Worm (Caenorhabditis elegans): ENCODE data around the gene F55C9.5.
A peak's percentile ranks its signal among the peaks of the same experiment; 100 is the strongest.

The F55C9.5 gene

ce11 chrV:19309591-19309990 lies 16.7 kb upstream of the F55C9.5 start, which contains the start of gene F55C9.11:
Gene F55C9.11, minus strand, starts transcription at chrV:19309691.
- TF ChIP-seq T22C8.4 (GFP tag; IDR thresholded peaks at IDR 0.05) (peak; percentile 30; the same call in 1 of the 2 replicates), tab-1 (GFP tag; IDR thresholded peaks at IDR 0.05) (no peak)

DNA sequence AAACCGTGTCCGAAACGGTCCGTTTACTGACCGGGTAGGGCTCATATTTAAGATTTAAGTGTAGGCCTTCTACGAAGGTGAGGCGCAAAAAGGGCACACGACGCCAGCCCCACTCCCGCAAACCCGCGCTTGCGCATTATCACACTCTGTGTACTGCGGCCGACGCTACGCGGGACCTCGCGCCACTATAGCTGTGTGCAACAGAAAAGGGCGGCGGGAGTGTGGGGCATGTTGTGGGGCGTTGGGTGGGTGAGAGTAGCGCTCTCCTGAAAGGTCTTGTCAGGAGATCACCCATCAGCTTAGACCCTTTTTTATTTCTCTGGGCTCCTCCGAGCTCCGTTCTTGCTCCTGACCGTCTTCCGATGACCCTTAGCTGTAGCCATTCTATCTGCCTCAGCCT lies 15.2 kb upstream of the F55C9.5 start:
- no peak for TF ChIP-seq cog-1 (tag; optimal IDR thresholded peaks at IDR 0.05)
- no peak for TF ChIP-seq ref-1 (GFP tag; conservative IDR thresholded peaks at IDR 0.05)
- no peak for TF ChIP-seq T22C8.4 (GFP tag; IDR thresholded peaks at IDR 0.05)
- no peak for TF ChIP-seq med-1 (GFP tag; optimal IDR thresholded peaks at IDR 0.05; ENCODE audit: insufficient read depth)
- TF ChIP-seq klf-2 (GFP tag; conservative IDR thresholded peaks at IDR 0.05) = no peak
- no peak for TF ChIP-seq flt-1 (GFP tag; IDR thresholded peaks at IDR 0.05)
- no peak for TF ChIP-seq ztf-29 (GFP tag; IDR thresholded peaks at IDR 0.05)
- no peak for TF ChIP-seq tab-1 (GFP tag; IDR thresholded peaks at IDR 0.05)
- TF ChIP-seq ztf-23 (GFP tag; IDR thresholded peaks at IDR 0.05) = no peak

DNA sequence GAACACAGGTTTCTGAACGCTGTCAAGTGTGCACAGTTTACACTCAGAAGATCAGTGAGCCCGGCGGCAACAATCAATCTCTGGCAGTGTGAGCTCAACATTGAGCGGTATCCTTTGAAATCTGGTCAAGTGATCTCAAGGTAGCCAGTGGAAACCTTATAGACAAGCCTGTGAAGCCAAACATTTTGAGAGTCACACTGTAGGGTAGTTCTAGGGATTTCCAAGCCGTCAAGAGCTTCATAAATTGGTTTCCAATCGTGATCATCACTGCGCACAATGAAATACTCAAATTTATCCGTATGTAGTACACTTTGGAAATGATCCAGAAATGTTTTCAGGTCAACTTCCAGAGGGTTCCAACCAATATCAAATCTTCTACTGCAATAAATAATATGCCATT lies 14.0 kb upstream of the F55C9.5 start, which contains the start of gene F55C9.15:
TSS of gene F55C9.15 (minus strand) at position 101 of the 400 bp plus-strand sequence.
- TF ChIP-seq ztf-23 (GFP tag; IDR thresholded peaks at IDR 0.05) (no peak), flt-1 (GFP tag; IDR thresholded peaks at IDR 0.05) (no peak), med-1 (GFP tag; optimal IDR thresholded peaks at IDR 0.05; ENCODE audit: insufficient read depth) (no peak), ztf-29 (GFP tag; IDR thresholded peaks at IDR 0.05) (no peak), tab-1 (GFP tag; IDR thresholded peaks at IDR 0.05) (no peak), klf-2 (GFP tag; conservative IDR thresholded peaks at IDR 0.05) (no peak), cog-1 (tag; optimal IDR thresholded peaks at IDR 0.05) (no peak), ref-1 (GFP tag; conservative IDR thresholded peaks at IDR 0.05) (no peak), T22C8.4 (GFP tag; IDR thresholded peaks at IDR 0.05) (no peak)

DNA sequence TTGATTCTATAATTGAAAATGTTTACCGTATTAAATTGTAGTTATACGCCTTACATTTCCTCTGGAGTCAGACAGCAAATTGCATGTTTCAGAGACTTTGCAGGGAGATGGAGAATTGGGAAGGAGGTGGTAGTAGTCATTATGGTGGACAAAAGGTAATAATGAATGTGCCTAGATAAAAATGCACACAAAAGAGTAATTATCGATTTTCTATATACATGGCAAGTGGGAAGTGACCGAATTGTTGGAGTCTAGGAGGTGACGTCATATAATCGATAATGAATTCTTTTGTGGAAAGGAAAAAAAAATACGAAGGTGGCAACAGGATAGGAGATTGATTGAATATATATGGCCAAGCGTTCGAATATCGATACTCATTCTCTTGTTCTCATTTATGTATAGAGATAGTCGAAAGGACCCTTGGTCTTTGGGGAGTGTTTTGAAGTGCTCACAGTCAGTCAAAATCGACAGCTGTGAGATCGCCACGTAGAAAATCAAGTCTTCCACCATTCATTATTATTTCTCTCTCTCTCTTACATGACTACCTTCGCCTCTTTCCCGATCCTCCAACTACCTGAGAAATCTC lies 10.8 kb upstream of the F55C9.5 start, which contains the start of the genes fbxb-63 and fbxb-61:
TSS of gene fbxb-63 (minus strand) at position 142 of the 586 bp plus-strand sequence.
TSS of gene fbxb-61 (plus strand) at position 536 of the 586 bp plus-strand sequence.
- TF ChIP-seq med-1 (GFP tag; optimal IDR thresholded peaks at IDR 0.05; ENCODE audit: insufficient read depth) = no peak
- TF ChIP-seq cog-1 (tag; optimal IDR thresholded peaks at IDR 0.05) = no peak
- TF ChIP-seq klf-2 (GFP tag; conservative IDR thresholded peaks at IDR 0.05) = no peak
- no peak for TF ChIP-seq flt-1 (GFP tag; IDR thresholded peaks at IDR 0.05)
- TF ChIP-seq T22C8.4 (GFP tag; IDR thresholded peaks at IDR 0.05) = peak; percentile 63; the same call in 1 of the 2 replicates
- TF ChIP-seq tab-1 (GFP tag; IDR thresholded peaks at IDR 0.05) = no peak
- no peak for TF ChIP-seq ztf-23 (GFP tag; IDR thresholded peaks at IDR 0.05)

DNA sequence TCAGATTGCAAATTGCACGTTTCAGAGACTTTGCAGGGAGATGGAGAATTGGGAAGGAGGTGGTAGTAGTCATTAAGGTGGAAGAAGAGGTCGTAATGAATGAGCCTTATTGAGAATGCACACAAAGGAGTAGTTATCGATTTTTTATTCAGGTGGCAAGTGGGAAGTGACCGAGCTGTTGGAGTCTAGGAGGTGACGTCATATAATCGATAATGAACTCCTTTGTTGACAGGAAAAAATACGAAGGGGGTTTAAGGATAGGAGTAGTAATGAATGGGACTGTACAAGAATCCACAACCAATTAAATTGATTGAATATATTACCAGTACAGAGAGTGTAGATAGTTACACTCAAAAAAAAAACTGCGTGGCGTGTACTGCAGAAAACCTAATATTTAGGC lies 9.0 kb upstream of the F55C9.5 start, which contains the start of gene fbxb-62:
TSS of gene fbxb-62 (minus strand) at position 101 of the 400 bp plus-strand sequence.
- TF ChIP-seq tab-1 (GFP tag; IDR thresholded peaks at IDR 0.05) (no peak), ztf-29 (GFP tag; IDR thresholded peaks at IDR 0.05) (no peak), ztf-23 (GFP tag; IDR thresholded peaks at IDR 0.05) (no peak), flt-1 (GFP tag; IDR thresholded peaks at IDR 0.05) (no peak), ref-1 (GFP tag; conservative IDR thresholded peaks at IDR 0.05) (no peak), T22C8.4 (GFP tag; IDR thresholded peaks at IDR 0.05) (0 out of 2 replicates have a peak, but pooled peaks have one; percentile 29), cog-1 (tag; optimal IDR thresholded peaks at IDR 0.05) (no peak)

DNA sequence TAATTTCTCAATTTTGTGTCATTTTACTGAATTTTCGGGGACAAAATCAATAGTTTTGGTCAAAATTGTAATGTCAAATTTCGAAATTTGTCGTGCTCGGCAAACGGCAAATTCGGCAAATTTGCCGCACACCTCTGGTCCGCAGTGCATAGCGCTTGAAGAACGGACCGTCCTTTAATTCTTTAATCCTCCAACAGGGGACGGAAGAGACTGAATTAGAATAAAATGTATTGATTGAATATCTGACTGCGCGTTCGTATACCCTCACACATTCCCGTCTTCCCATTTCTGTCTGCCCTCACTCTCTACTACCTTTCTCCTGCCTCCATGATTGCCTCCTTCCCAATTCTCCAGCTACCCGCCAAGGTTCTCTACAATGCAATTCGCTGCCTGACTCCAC lies 6.3 kb upstream of the F55C9.5 start, which contains the start of gene F55C9.14:
TSS of gene F55C9.14 (plus strand) at position 301 of the 400 bp plus-strand sequence.
- no peak for TF ChIP-seq flt-1 (GFP tag; IDR thresholded peaks at IDR 0.05)

DNA sequence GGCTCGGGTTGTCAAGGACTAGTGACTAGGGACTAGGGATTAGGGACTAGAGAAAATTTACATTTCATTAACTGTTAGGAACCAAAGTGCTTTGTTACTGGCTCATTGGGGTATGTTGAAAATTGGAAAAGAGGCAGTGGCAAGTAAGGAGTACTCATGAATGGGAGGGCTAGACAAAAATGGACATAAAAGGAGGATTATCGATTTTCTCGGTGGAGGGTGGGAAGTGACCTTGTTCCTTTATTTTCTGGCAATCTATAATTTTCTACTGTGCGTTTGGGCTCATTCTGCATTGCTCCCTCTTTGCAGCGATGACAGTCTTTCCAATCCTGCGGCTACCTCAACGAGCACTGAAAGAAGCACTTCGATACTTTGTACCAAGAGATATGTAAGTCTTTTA lies 4.6 kb upstream of the F55C9.5 start, which contains the start of gene fbxb-60:
TSS of gene fbxb-60 (plus strand) at position 301 of the 400 bp plus-strand sequence.
- TF ChIP-seq ref-1 (GFP tag; conservative IDR thresholded peaks at IDR 0.05) (no peak), ztf-29 (GFP tag; IDR thresholded peaks at IDR 0.05) (no peak), T22C8.4 (GFP tag; IDR thresholded peaks at IDR 0.05) (peak; percentile 53; the same call in 1 of the 2 replicates), klf-2 (GFP tag; conservative IDR thresholded peaks at IDR 0.05) (no peak), flt-1 (GFP tag; IDR thresholded peaks at IDR 0.05) (no peak)

DNA sequence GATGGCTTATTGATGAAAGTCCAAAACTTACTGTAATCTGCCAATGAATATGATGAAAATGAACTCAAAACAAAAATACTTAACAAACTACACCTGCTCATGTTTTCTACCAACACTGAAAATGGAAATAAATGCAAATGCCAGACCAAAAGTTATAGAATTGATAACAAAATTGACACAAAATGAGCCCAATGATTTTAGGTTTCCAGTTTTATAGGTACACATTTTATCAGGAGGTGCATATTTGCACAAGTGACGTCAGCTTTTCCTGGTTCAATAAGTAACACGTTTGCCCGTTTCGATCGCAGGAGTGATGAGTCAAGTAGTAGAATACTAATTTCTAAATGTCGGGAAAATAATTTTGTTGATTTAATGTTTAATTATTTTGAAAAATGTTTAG lies 3.8 kb upstream of the F55C9.5 start, which contains the start of gene F55C9.6:
TSS of gene F55C9.6 (minus strand) at position 101 of the 400 bp plus-strand sequence.
- TF ChIP-seq klf-2 (GFP tag; conservative IDR thresholded peaks at IDR 0.05) = no peak
- TF ChIP-seq T22C8.4 (GFP tag; IDR thresholded peaks at IDR 0.05) = no peak
- no peak for TF ChIP-seq med-1 (GFP tag; optimal IDR thresholded peaks at IDR 0.05; ENCODE audit: insufficient read depth)
- no peak for TF ChIP-seq cog-1 (tag; optimal IDR thresholded peaks at IDR 0.05)
- TF ChIP-seq ztf-23 (GFP tag; IDR thresholded peaks at IDR 0.05) = no peak
- TF ChIP-seq ref-1 (GFP tag; conservative IDR thresholded peaks at IDR 0.05) = no peak
- no peak for TF ChIP-seq ztf-29 (GFP tag; IDR thresholded peaks at IDR 0.05)
- TF ChIP-seq flt-1 (GFP tag; IDR thresholded peaks at IDR 0.05) = no peak
- no peak for TF ChIP-seq tab-1 (GFP tag; IDR thresholded peaks at IDR 0.05)

- no peak for TF ChIP-seq cog-1 (tag; optimal IDR thresholded peaks at IDR 0.05)
- no peak for TF ChIP-seq flt-1 (GFP tag; IDR thresholded peaks at IDR 0.05)
- no peak for TF ChIP-seq T22C8.4 (GFP tag; IDR thresholded peaks at IDR 0.05)
- TF ChIP-seq ztf-29 (GFP tag; IDR thresholded peaks at IDR 0.05) = no peak
- TF ChIP-seq med-1 (GFP tag; optimal IDR thresholded peaks at IDR 0.05; ENCODE audit: insufficient read depth) = no peak
- no peak for TF ChIP-seq ztf-23 (GFP tag; IDR thresholded peaks at IDR 0.05)
Measured at ce11 chrV:19288073-19288805, 4.7 kb downstream of the F55C9.5 start, which contains the start of the genes F55C9.3 and fbxb-57. Gene F55C9.3, minus strand, starts transcription at chrV:19288173. Gene fbxb-57, plus strand, starts transcription at chrV:19288755.

DNA sequence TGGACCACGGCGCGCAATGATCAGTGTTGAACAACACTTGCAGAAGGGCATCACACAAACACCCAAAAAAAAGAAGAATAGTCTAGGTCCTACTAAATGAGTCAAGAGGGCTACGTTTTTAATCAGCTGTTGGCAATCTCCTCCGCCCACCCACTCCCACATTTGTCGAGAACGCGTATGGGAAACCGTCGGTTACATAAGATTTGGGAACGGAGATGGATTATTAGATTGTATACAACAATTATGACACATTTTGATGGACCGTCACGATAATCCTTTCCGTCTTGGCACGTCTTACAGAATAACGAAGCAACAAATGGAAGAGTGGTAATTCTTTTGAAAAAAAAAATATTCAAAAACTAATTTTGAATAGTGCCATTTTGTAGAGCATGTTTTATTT lies 7.0 kb downstream of the F55C9.5 start:
- no peak for TF ChIP-seq cog-1 (tag; optimal IDR thresholded peaks at IDR 0.05)
- TF ChIP-seq med-1 (GFP tag; optimal IDR thresholded peaks at IDR 0.05; ENCODE audit: insufficient read depth) = no peak
- TF ChIP-seq T22C8.4 (GFP tag; IDR thresholded peaks at IDR 0.05) = no peak
- TF ChIP-seq flt-1 (GFP tag; IDR thresholded peaks at IDR 0.05) = no peak
- TF ChIP-seq ref-1 (GFP tag; conservative IDR thresholded peaks at IDR 0.05) = no peak
- no peak for TF ChIP-seq ztf-29 (GFP tag; IDR thresholded peaks at IDR 0.05)
- TF ChIP-seq klf-2 (GFP tag; conservative IDR thresholded peaks at IDR 0.05) = no peak
- TF ChIP-seq tab-1 (GFP tag; IDR thresholded peaks at IDR 0.05) = no peak
- no peak for TF ChIP-seq ztf-23 (GFP tag; IDR thresholded peaks at IDR 0.05)
